Worm (Caenorhabditis elegans) whole organism, late embryonic: ENCODE results near the gene mbk-2.

ENCODE experiments used
- ceh-19 ChIP-seq: fragments of 200-800 bp; sonication (Bioruptor generic); optimal IDR thresholded peaks from 2 replicates; lab custom pipeline; 2018; ENCODE audit warnings: mild to moderate bottlenecking, missing genetic modification characterization, missing compliant biosample characterization
- elt-4 ChIP-seq: sonication (generic microtip); optimal IDR thresholded peaks from 2 replicates; lab custom pipeline; 2016; ENCODE audit warnings: missing genetic modification characterization, missing compliant biosample characterization
- unc-86 ChIP-seq: sonication (generic microtip); optimal IDR thresholded peaks from 2 replicates; lab custom pipeline; 2016; ENCODE audit warnings: missing genetic modification characterization, missing compliant biosample characterization

DNA sequence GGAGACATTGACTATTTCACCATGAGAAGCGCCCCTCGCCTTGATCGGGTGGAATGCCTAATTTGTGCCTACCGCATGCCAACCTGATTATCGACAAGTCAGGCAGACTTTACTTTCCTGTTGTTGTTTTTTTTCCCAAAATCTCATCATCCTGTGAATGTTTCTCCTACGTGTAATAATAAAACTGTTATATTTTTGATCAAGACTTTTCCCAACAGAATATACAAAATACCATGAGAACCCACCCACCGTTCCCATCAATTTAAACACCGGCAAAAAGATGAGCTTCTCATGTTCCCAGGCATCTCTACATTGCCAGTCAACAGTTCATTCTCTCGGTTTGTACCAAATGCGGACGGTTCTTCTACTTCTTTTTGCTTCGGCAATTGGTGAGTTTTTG lies 37.9 kb downstream of the mbk-2 start, which contains the start of gene scl-9:
- TF ChIP-seq ceh-19 (GFP tag; lab: Kevin White, UChicago), result no peak
- TF ChIP-seq unc-86, result no peak
- no peak for TF ChIP-seq elt-4
